Fruit fly (Drosophila melanogaster): ENCODE data around the gene pnt.

Gene pnt

DNA sequence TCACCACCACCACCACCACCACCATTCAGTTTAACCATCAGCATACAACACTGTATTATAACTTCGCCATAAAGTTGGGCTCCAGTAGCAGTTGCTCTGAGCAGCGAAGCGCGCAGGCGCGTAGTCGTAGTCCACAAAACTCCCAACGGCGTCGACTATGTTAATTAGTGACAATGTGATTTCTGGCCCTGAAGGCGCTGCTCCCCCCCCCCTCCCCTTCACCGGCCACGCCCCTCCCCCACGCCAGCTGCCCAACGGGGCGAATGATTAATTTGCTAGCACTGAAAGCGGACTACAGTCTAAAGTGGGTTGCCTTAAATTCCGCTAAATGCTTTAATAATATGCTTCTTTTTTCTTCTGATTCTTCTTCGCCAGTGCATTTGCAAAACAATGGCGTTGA lies 39.1 kb downstream of the pnt start:
- TF ChIP-seq dsx (GFP tag; optimal IDR thresholded peaks at IDR 0.05; ENCODE audit: poor library complexity, severe bottlenecking) (peak; percentile 12), CG8319 (GFP tag; optimal IDR thresholded peaks at IDR 0.05) (no peak)

DNA sequence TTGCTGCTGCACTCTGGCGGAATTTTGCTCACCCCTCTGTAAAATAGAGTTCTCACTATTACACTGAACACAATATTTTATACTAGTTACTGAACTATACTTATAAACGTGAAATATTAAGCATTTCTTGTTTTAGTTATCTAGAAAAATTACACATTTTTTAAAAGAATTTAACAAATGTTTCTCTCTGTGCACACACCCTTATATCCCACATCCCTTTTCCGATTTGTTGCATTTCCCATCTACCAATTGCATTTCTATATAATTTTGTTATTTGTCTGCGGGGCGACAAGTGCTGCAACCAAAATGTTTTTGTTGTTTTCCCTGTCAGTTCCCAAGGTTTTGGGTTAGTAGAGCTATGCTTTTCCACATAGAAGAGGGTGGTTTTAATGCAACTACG lies 42.7 kb downstream of the pnt start:
- TF ChIP-seq CG8119 (GFP tag; IDR thresholded peaks at IDR 0.05): no peak
- TF ChIP-seq Eip78C (GFP tag): peak; percentile 61
- TF ChIP-seq CG31627 (GFP tag; optimal IDR thresholded peaks at IDR 0.05): peak; percentile 7
- TF ChIP-seq Ets96B (tag; optimal IDR thresholded peaks at IDR 0.05): no peak
- TF ChIP-seq Met (GFP tag; optimal IDR thresholded peaks at IDR 0.05): peak; percentile 5

DNA sequence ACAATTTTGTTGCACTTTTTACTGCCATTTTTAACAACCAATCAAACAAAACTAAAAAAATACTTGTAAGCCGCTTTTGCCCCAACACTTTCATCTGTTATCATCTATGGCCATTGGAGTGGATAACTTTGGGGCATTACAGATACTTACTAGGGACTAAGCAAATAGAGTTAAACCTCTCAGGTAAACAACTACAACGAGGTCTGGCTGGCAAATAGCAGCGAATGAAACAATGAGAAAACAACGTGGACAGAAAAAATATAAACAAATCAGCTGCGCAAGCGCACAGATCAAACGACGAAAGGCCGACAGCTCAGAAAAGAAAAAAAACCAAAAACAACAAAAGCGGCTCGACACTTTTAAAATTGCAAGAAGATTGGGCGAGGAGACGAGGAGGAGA lies 43.8 kb downstream of the pnt start:
- no peak for TF ChIP-seq esn (GFP tag; optimal IDR thresholded peaks at IDR 0.05)
- TF ChIP-seq ss (GFP tag; optimal IDR thresholded peaks at IDR 0.05): no peak
- peak; percentile 72 for TF ChIP-seq fkh (GFP tag; optimal IDR thresholded peaks at IDR 0.05)

DNA sequence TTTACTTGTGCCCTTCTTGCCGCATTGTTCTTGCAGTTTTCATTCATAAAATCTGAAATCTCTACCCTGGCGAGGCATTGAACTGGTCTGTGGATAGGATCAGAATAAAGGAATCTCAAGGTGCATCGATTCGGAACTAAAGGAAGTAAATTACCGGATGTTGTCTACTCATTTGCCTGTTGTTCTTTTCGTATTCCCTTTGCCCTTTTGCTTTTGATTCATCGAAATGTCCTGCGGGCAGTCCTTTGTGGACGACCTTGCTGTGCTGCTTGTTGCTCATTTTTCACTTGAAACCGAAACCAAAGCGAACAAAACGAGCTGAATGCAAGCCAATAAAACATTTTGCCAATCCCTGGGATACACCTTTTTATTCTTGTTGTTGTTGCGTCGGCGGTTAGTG lies 44.7 kb downstream of the pnt start:
- TF ChIP-seq Sox15 (GFP tag; optimal IDR thresholded peaks at IDR 0.05) (no peak), CG8632 (GFP tag; optimal IDR thresholded peaks at IDR 0.05) (no peak), dsx (GFP tag; optimal IDR thresholded peaks at IDR 0.05; ENCODE audit: poor library complexity, severe bottlenecking) (no peak), Gug (GFP tag; IDR thresholded peaks at IDR 0.05) (no peak), lz (GFP tag; optimal IDR thresholded peaks at IDR 0.05) (no peak), CG6163 (GFP tag; IDR thresholded peaks at IDR 0.05) (no peak), CG11902 (GFP tag; optimal IDR thresholded peaks at IDR 0.05) (no peak), achi (GFP tag; optimal IDR thresholded peaks at IDR 0.05) (no peak), fkh (GFP tag; optimal IDR thresholded peaks at IDR 0.05) (no peak), CG4318 (GFP tag; optimal IDR thresholded peaks at IDR 0.05) (no peak), CG32006 (GFP tag; optimal IDR thresholded peaks at IDR 0.05) (no peak), net (GFP tag; optimal IDR thresholded peaks at IDR 0.05) (no peak), Ets21C (GFP tag; optimal IDR thresholded peaks at IDR 0.05) (no peak)

DNA sequence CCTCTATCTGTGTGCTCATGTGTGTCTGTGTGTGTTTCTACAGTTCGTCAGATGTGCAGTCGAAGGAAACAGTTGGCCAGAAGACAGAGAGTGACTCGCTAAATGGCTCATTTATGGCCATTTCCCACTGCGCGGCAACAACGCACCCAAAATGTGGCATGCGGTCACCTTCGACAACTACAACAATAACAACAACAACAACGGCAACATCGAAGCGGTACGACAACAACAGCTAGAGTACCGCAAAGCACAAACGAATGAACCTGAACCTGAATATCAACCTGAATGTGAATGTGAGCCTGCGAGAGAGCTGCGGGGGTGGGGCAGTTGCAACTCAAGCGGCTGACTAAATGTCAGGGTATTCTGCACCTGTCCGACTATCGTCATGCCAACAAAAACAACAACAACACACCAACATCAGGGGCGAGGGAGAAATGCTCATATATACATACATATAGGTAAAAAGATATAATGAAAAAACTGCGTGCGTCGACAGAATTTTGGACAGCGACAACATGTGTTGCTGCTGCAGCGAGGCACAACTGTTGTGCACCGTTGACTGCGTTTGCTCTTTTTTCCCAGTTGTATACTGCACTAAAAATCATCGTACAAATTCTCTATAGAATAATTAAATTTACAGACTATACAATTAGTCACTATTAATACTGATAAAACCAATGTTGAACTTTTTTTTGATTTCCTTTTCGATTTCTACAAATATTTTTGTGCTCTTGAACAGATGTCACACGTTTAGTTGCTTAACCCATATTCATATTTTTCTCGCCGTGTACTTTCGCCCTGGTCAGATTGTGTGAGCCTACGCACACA lies 45.7 kb downstream of the pnt start:
- TF ChIP-seq Sox102F (GFP tag; optimal IDR thresholded peaks at IDR 0.05) (peak; percentile 67), CG11762 (GFP tag; optimal IDR thresholded peaks at IDR 0.05; ENCODE audit: insufficient read depth) (no peak), lz (GFP tag; optimal IDR thresholded peaks at IDR 0.05) (peak; percentile 51), CG3919 (GFP tag; optimal IDR thresholded peaks at IDR 0.05) (no peak), eg (GFP tag; IDR thresholded peaks at IDR 0.05) (no peak), Hr39 (GFP tag; optimal IDR thresholded peaks at IDR 0.05) (peak; percentile 64), CG6808 (GFP tag; optimal IDR thresholded peaks at IDR 0.05) (no peak), vri (GFP tag; optimal IDR thresholded peaks at IDR 0.05) (peak; percentile 8), esn (GFP tag; optimal IDR thresholded peaks at IDR 0.05) (peak; percentile 70), Eip93F (GFP tag; optimal IDR thresholded peaks at IDR 0.05) (no peak), CG6854 (GFP tag; optimal IDR thresholded peaks at IDR 0.05) (no peak), CG6792 (GFP tag; optimal IDR thresholded peaks at IDR 0.05) (peak; percentile 67), fkh (GFP tag; optimal IDR thresholded peaks at IDR 0.05) (no peak), CG15336 (GFP tag; IDR thresholded peaks at IDR 0.05) (peak; percentile 38; the same call in 1 of the 2 replicates), Eip75B (GFP tag; optimal IDR thresholded peaks at IDR 0.05) (peak; percentile 35), spab (GFP tag; optimal IDR thresholded peaks at IDR 0.05) (no peak), CG6163 (GFP tag; IDR thresholded peaks at IDR 0.05) (peak; percentile 47; the same call in 1 of the 3 replicates), CG7368 (GFP tag; optimal IDR thresholded peaks at IDR 0.05) (no peak), Smox (GFP tag; optimal IDR thresholded peaks at IDR 0.05) (no peak), Sox15 (GFP tag; optimal IDR thresholded peaks at IDR 0.05) (peak; percentile 13), CG11902 (GFP tag; optimal IDR thresholded peaks at IDR 0.05) (no peak), Ets96B (tag; optimal IDR thresholded peaks at IDR 0.05) (peak; percentile 41), dsx (GFP tag; optimal IDR thresholded peaks at IDR 0.05; ENCODE audit: poor library complexity, severe bottlenecking) (no peak), CG3032 (tag; optimal IDR thresholded peaks at IDR 0.05) (no peak), CG1621 (tag; optimal IDR thresholded peaks at IDR 0.05) (no peak), CG10669 (GFP tag; optimal IDR thresholded peaks at IDR 0.05) (no peak), fd85E (GFP tag; optimal IDR thresholded peaks at IDR 0.05) (no peak), CG11294 (GFP tag; IDR thresholded peaks at IDR 0.05) (no peak), CG8632 (GFP tag; optimal IDR thresholded peaks at IDR 0.05) (peak; percentile 47), Lpt (GFP tag; optimal IDR thresholded peaks at IDR 0.05) (no peak)

All from whole organism, prepupa.